Fruit fly (Drosophila melanogaster) whole organism, embryonic: ENCODE data around the gene Cortactin.

Source experiments
- Bdp1 ChIP-seq: fragments of 200-800 bp; sonication (Bioruptor generic); optimal IDR thresholded peaks from 3 replicates; lab custom pipeline; 2016; ENCODE audit warnings: missing biosample characterization, missing genetic modification characterization
- CG16779 ChIP-seq: fragments of 200-800 bp; sonication (Bioruptor generic); IDR thresholded peaks from 2 replicates; pipeline ENCODE4 v1.3.6; 2022; ENCODE audit warnings: missing biosample characterization, missing genetic modification characterization
- CG42726 ChIP-seq: fragments of 200-800 bp; sonication (Bioruptor generic); IDR thresholded peaks from 2 replicates; pipeline ENCODE4 v1.3.6; 2022; ENCODE audit warnings: missing biosample characterization, missing genetic modification characterization; ENCODE audit not compliant: partially characterized antibody
- Stat92E ChIP-seq, 3 experiments: fragments of >200 bp in 2 of 3; fragments of 200-800 bp in 1 of 3; sonication (Bioruptor generic) in 1 of 3; optimal IDR thresholded peaks; 2 replicates each; lab custom pipeline; 2017 to 2019; ENCODE audit warnings: missing biosample characterization in 3 of 3, missing genetic modification characterization in 3 of 3, mild to moderate bottlenecking in 1 of 3, moderate library complexity in 1 of 3
- chm ChIP-seq: fragments of 200-800 bp; sonication (Bioruptor generic); IDR thresholded peaks from 2 replicates; pipeline ENCODE4 v1.3.6; 2022; ENCODE audit warnings: missing biosample characterization, missing genetic modification characterization
- dimm ChIP-seq: fragments of 200-800 bp; sonication (Bioruptor generic); IDR thresholded peaks from 2 replicates; pipeline ENCODE4 v1.3.6; 2022; ENCODE audit warnings: missing biosample characterization, missing genetic modification characterization
- disco-r ChIP-seq: fragments of 200-800 bp; sonication (Bioruptor generic); optimal IDR thresholded peaks from 2 replicates; lab custom pipeline; 2016; ENCODE audit warnings: missing biosample characterization, missing genetic modification characterization
- dmrt11E ChIP-seq: fragments of 200-800 bp; sonication (Bioruptor generic); optimal IDR thresholded peaks from 3 replicates; lab custom pipeline; 2018; ENCODE audit warnings: missing biosample characterization, mild to moderate bottlenecking, missing genetic modification characterization, moderate library complexity
- usp ChIP-seq: fragments of >200 bp; optimal IDR thresholded peaks from 2 replicates; lab custom pipeline; 2017; ENCODE audit warnings: missing biosample characterization, missing genetic modification characterization
- zen2 ChIP-seq: fragments of 200-800 bp; sonication (Bioruptor generic); IDR thresholded peaks from 3 replicates; pipeline ENCODE4 v1.3.6; 2022; ENCODE audit warnings: missing biosample characterization, missing genetic modification characterization; ENCODE audit not compliant: partially characterized antibody

DNA sequence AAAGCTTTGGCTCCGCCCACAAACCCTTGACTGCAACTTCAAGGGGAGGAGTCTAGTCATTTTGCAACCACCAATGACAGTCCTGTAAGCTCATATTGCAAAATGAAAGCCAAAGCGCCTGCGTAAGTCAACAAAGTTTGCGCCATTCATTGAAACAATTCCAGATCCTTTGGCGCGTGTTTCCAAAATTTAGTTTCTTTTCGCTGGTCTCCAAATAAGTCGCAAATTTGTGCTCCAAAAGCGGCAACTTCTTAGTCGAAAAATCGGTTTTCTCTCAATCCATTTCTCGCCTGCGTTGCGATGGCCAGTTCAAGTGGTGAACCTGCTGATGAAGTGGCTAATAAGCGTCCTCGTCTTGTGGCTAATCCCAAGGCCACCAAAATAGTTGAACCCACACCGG lies 9.4 kb upstream of the Cortactin start, which contains the start of gene dmrt93B:
- TF ChIP-seq dimm (GFP tag; lab: Robert Waterston, UW) (no peak), Stat92E (GFP tag; optimal IDR thresholded peaks at IDR 0.05; lab: Kevin White, UChicago) (no peak), disco-r (GFP tag; lab: Kevin White, UChicago) (no peak), CG16779 (no peak), zen2 (GFP tag; lab: Robert Waterston, UW) (no peak), dmrt11E (tag; lab: Kevin White, UChicago) (no peak), usp (no peak), CG42726 (no peak), Bdp1 (no peak), chm (GFP tag; lab: Robert Waterston, UW) (no peak)
